Worm (Caenorhabditis elegans) whole organism, young adult: ENCODE results near the gene lgc-29.

Source experiments
- F57A8.1 ChIP-seq: fragments of 200-800 bp; sonication (Bioruptor generic); optimal IDR thresholded peaks from 2 replicates; lab custom pipeline; 2018; ENCODE audit warnings: mild to moderate bottlenecking, missing genetic modification characterization, moderate library complexity, missing compliant biosample characterization
- Y53G8AR.9 ChIP-seq: fragments of 200-800 bp; sonication (Bioruptor generic); conservative IDR thresholded peaks from 2 replicates; pipeline ENCODE4 v1.3.6; 2022; ENCODE audit warnings: missing genetic modification reagents, missing genetic modification characterization, missing compliant biosample characterization
- Y56A3A.18 ChIP-seq: fragments of 200-800 bp; sonication (Bioruptor generic); IDR thresholded peaks from 2 replicates; pipeline ENCODE4 v1.3.6; 2022; ENCODE audit warnings: missing genetic modification reagents, missing genetic modification characterization, missing compliant biosample characterization
- Y95B8A.8 ChIP-seq: fragments of 200-800 bp; sonication (Bioruptor generic); IDR thresholded peaks from 2 replicates; pipeline ENCODE4 v1.3.6; 2022; ENCODE audit warnings: missing genetic modification reagents, missing genetic modification characterization, missing compliant biosample characterization
- let-607 ChIP-seq, 2 experiments: fragments of 200-800 bp in 1 of 2; sonication (Bioruptor generic) in 1 of 2; sonication (generic microtip) in 1 of 2; optimal IDR thresholded peaks; 2 replicates each; lab custom pipeline; 2016 to 2018; ENCODE audit warnings: mild to moderate bottlenecking in 2 of 2, missing compliant biosample characterization in 2 of 2, missing genetic modification characterization in 2 of 2, moderate library complexity in 2 of 2, missing genotype in 1 of 2
- madf-3 ChIP-seq: fragments of 200-800 bp; sonication (Bioruptor generic); IDR thresholded peaks from 2 replicates; pipeline ENCODE4 v1.3.6; 2022; ENCODE audit warnings: missing genetic modification reagents, missing genetic modification characterization, missing compliant biosample characterization
- nfyb-1 ChIP-seq: fragments of 200-800 bp; sonication (Bioruptor generic); IDR thresholded peaks from 2 replicates; pipeline ENCODE4 v1.3.6; 2022; ENCODE audit warnings: missing genetic modification reagents, missing genetic modification characterization, missing compliant biosample characterization
- nhr-27 ChIP-seq: fragments of 200-800 bp; sonication (Bioruptor generic); optimal IDR thresholded peaks from 2 replicates; lab custom pipeline; 2018; ENCODE audit warnings: mild to moderate bottlenecking, missing genetic modification characterization, moderate library complexity, missing compliant biosample characterization
- pha-4 ChIP-seq: fragments of 150-350 bp; sonication (generic microtip); optimal IDR thresholded peaks from 2 replicates; lab custom pipeline; 2014; ENCODE audit warnings: missing biosample characterization, missing genetic modification reagents, missing genetic modification characterization
- snpc-1.3 ChIP-seq: sonication (generic microtip); optimal IDR thresholded peaks from 2 replicates; lab custom pipeline; 2017; ENCODE audit warnings: missing genetic modification characterization, mild to moderate bottlenecking, missing compliant biosample characterization, antibody characterized with exemption, moderate library complexity, missing genotype, missing genetic modification reagents; ENCODE audit not compliant: insufficient read depth
- snpc-4 ChIP-seq, 5 experiments: fragments of 150-350 bp in 1 of 5; sonication (generic microtip) in 4 of 5; optimal IDR thresholded peaks; 2 replicates each; lab custom pipeline; 2014 to 2018; ENCODE audit warnings: missing genetic modification characterization in 5 of 5, missing biosample characterization in 3 of 5, antibody characterized with exemption in 2 of 5, mild to moderate bottlenecking in 2 of 5, missing compliant biosample characterization in 2 of 5, missing genotype in 2 of 5, moderate library complexity in 2 of 5, missing genetic modification reagents in 1 of 5
- unc-130 ChIP-seq: sonication (generic microtip); optimal IDR thresholded peaks from 2 replicates; lab custom pipeline; 2016; ENCODE audit warnings: missing genetic modification reagents, missing genetic modification characterization, missing compliant biosample characterization
- unc-62 ChIP-seq: fragments of 150-350 bp; optimal IDR thresholded peaks from 2 replicates; lab custom pipeline; 2014; ENCODE audit warnings: missing biosample characterization, missing genetic modification reagents, missing genetic modification characterization
- ztf-6 ChIP-seq: fragments of 200-800 bp; sonication (Bioruptor generic); IDR thresholded peaks from 2 replicates; pipeline ENCODE4 v1.3.6; 2022; ENCODE audit warnings: missing genetic modification reagents, missing genetic modification characterization, missing compliant biosample characterization

DNA sequence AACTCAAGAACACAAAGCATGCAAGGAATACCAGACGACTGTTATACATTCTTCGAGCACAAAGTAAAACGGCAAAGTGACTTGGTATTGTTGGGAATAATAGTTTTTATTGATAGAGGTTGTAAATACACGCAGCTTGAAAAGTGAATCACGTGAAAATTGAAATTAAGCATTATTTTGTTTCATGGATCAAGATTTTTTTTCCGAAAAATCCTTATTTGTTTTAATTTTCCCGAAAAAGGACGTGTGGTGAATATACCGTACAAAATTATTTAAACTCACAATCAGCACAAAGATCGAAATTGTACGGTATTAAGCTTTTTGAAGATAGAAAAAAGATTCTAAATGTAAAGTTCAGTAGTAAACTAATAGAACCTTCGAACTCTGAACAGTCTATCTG lies 28.9 kb upstream of the lgc-29 start, which contains the start of gene clc-18:
- no peak for TF ChIP-seq ztf-6 (GFP tag; lab: Robert Waterston, UW)
- no peak for TF ChIP-seq let-607 (tag; optimal IDR thresholded peaks at IDR 0.05; lab: Kevin White, UChicago)
- no peak for TF ChIP-seq Y53G8AR.9
- TF ChIP-seq madf-3: no peak
- TF ChIP-seq snpc-4 (GFP tag; optimal IDR thresholded peaks at IDR 0.05; lab: Kevin White, UChicago): no peak
- TF ChIP-seq snpc-4 (tag; optimal IDR thresholded peaks at IDR 0.05; lab: Kevin White, UChicago): no peak
- no peak for TF ChIP-seq pha-4 (tag; lab: Kevin White, UChicago)
- no peak for TF ChIP-seq Y95B8A.8 (GFP tag; lab: Robert Waterston, UW)
- TF ChIP-seq nfyb-1 (GFP tag; lab: Robert Waterston, UW): no peak
- no peak for TF ChIP-seq unc-62 (GFP tag; lab: Kevin White, UChicago)
- TF ChIP-seq unc-130 (GFP tag; lab: Kevin White, UChicago): no peak
- TF ChIP-seq F57A8.1 (GFP tag; lab: Kevin White, UChicago): no peak
- TF ChIP-seq Y56A3A.18 (GFP tag; lab: Robert Waterston, UW): no peak
- TF ChIP-seq snpc-1.3: no peak
- no peak for TF ChIP-seq nhr-27 (tag; lab: Kevin White, UChicago)
